Fruit fly (Drosophila melanogaster) ovary, adult (tissue): ENCODE measurements around the gene Dyro.

ENCODE experiments used
- CG17801 ChIP-seq: fragments of 200-800 bp; optimal IDR thresholded peaks from 2 replicates; lab custom pipeline; 2019; ENCODE audit warnings: missing biosample characterization, mild to moderate bottlenecking, missing genetic modification characterization, moderate library complexity; ENCODE audit not compliant: partially characterized antibody

Gene Dyro

DNA sequence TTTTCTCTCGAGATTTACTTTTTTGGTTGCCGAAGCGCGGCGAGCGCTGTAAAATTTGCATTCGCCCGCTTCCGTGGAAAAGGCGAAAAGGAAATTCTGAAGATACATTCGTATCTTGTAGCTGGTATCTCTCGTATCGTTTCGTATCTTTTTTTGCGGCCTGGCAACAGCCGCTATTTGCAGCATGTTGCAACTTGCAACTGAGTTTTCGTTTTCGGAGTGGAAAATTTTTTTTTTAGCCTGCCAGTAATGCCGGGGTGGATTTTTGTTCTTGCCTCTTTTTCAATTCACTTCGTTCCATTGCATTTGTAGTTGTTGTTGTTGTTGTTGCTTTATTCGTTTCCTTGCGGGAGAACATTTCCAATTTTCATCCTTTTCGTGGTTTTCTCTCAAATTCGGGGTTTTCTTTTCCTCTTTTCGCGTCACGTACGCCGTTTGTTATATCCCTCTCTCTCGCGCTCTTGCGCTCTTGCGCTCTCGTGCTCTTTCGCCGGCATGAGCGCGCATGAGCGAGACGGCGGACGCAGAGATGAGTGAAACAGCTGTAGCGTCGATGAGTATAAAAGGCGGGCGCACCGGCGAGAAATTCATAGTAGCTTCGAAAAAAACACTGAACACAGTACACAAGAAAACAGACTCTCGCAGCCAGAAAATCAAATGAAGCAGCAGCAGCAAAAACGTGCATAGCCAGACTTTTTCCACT is 43.8 kb downstream of the Dyro start, which contains the start of gene scyl:
TSS of gene scyl (plus strand) at position 587 of the 703 bp plus-strand sequence.
- peak; percentile 79 for TF ChIP-seq CG17801

DNA sequence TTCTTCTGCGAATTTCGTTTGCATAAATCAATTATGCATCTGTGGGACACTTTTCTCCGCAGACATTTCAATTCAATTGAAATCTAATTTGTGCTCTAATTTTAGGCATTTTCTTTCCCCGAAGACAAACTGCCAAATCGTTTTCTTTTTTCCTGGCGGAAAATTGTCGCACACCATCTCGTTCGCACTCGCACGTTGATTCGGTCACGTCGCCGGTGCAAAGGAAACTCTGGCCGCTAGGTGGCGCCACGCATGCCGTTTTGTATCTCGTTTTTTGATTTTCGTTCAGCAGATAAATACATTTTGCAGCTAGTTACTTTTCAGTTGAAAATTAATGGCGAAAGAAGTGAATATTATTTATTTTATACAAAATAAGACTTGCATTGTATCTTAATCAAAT is 47.4 kb downstream of the Dyro start:
- TF ChIP-seq CG17801: peak; percentile 3

DNA sequence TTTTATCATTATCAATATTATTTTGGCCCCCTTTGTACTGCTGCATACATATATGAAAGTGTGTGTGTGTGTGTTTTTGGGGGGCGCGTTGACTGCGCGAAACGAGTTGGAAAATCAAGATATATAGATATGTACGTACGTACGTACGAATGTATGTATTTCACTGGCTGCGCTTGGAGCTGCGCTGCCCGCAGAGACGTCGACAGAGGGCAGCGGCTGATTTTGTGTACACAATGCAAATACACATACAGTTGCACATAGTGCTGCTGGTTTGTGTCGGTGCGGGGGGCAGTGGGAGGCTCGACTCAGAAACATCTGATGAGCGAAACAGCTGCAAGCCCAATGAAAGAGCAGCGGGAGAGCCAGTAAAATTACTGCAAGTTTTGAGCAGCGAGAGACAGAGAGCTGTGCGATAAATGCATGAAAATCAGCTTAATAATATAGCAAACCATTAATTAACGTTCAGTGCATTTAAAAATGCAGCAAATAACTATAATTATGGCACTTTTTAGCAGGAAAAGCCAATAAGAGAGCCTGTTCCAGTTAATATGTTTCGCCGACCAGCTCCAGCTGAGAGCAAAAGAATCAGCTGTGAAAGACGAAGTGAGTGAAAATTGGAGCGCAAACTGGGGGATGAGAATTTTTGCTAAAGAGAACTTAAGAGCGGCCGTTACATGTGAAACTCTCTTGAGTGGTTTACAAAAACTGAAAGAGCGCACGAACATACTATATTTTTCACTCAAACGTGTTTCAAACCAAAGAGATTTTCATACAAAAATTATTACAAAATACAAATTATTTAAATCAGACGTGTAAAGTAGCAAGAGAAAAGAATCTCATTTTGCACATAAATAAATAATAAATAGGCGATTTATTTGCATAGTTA is 48.1 kb downstream of the Dyro start:
- peak; percentile 68 for TF ChIP-seq CG17801

DNA sequence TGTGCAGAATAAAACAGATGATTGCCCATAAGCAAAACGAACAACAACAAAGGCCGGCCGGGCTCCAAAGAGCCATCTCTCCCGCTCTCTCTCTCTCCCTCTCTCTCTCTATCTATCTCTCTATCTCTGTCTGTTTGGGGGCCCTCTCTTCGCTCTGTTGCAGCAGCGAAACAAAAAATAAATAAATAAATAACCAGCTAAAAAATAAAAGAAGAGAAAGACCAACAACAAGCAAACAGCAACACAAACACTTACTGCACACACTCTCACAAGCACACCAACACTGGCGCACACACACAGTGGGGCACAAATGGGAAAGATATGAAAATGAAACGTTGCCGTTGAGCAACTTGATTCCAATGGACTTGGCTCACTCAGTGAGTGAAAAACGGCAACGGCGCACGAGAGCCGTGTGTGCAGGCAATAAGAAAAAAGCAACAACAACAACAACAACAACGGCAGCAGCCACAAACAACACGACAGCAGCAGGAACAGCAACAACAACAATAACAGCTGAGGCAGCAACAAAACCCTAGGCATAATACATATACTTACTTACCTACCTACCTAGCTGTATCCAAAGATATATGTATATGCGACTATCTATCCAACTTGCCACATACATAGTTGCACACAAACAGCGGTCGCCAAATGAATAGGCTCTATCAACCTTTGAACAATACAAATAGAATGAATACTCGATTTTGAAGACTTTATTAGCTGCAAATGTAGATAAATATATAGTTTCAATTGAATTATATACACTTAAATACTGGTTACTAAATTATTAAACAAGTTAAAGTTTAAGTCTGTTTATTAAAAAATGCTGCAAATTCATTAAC is 49.5 kb downstream of the Dyro start:
- TF ChIP-seq CG17801: peak; percentile 95

DNA sequence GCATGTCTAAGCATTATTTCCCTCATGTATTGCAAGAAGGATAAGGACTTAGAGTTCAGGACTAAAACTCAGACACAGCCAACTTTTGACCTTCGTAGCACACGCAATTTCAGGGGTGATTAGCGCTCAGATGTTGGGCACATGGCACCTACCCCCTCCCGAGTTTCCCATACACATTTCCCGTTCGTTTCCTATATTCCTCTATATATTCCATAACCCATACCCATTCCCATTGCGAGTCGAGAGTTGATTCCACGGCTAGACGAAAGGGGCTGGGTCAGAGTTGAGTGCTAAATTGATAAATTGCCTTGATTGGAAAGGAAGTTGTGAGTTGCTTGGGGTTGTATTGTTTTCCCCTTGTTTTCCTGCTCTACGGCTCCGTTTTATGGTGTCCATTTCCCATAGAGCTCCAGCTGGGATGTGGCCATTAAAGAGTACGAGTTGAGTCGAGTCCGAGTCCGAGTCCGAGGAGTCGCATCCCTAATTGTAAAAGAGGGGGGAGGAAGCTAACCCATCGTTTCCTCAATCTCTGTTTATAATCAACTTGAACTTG is 51.6 kb downstream of the Dyro start:
- TF ChIP-seq CG17801: no peak

DNA sequence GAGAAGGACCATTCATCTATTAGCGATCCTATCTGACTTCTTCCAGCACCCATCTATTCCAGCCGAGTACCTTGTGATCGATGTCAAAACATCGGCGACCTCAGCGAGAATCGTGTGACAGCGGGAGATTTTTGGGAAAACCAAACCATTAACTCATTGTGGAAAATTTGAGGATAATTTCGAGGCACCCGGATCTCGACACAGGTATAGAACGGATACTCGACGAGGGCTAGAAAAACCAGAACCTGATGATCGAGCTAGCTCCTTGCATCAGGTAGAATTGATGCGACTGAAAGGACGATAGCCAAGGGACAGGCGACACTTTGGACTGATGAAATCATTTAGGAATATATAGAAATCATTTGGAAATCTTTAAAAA is 52.4 kb downstream of the Dyro start:
- no peak for TF ChIP-seq CG17801

DNA sequence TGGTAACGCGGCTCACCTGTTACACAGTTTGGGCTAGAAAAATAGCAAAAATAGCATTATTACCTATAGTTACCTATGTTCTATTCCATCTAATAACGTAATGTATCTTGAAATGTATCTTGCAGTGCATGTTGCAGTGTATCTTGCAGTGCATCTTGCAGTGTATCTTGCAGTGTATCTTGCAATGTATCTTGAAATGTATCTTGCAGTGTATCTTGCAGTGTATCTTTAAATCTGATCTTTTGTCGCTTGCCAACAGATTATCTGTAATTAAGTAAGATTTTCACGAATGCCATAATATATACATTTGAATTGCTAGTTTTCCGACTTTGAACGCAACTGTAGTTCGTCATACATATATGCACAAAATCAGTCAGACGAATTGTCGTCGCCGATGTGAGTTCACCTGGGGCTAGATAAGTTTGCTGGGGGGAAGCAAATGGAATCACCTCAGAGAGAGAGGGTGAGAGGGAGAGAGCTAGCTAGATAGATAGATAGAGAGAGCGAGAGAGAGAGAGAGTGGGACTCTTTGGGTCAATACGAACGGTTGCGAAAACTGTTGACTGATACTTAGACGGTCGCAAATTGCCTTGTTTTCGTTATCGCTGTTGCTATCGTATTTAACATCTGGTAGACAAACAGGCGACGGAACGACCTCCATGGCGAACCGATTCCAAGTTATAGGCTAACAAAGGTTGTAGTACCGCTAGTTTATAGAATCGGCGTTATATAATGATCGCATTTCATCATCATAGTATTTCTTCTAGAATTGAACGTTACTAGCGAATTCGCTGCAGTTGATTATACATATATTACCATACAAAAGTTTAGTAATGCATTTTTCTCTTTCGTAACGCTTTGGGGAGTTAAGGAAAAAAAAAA is 53.1 kb downstream of the Dyro start:
- no peak for TF ChIP-seq CG17801

DNA sequence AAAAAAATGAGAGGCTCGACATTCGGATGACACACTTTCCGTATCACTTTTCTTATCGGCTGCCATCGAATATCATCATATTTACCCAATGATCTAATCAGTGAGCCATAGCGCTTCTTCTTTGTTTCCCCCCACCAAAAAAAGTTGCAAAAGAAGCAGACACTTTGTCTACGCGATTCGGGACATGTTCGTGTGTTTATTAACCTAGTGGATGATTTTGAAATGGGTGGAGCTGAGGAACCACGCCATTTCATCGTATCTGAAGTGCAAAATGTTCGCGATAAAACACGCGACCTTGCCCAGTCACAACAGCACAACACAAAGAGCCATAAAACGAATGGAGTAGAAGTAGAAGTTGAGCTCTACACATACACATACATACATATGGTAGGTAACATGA is 53.8 kb downstream of the Dyro start:
- peak; percentile 34 for TF ChIP-seq CG17801

DNA sequence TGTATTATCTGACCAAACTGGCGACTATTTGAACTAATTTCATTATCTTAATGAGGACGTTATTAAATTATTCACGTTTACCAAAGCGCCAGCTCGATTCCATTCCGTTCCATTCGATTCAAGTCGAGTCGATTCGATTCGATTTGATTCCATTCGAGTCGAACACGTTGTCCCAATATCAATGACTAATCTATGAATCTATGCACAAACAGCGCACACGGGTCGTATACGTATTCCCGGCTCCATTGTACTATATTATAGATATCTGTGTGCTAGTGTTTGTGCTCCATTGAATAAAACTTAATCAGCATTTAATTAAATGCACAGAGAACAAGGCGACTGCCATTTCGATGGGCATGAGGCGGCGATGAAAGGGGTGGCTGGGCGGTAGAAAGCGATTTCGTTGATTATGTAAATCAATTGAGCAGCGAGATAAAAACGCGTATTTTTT is 56.5 kb downstream of the Dyro start:
- no peak for TF ChIP-seq CG17801
